Worm (Caenorhabditis elegans) whole organism, L3 larva: ENCODE data around the gene fut-1.

Source experiments
- daf-12 ChIP-seq: fragments of 150-350 bp; optimal IDR thresholded peaks from 2 replicates; lab custom pipeline; 2014; ENCODE audit warnings: missing biosample characterization, missing genetic modification reagents, missing genetic modification characterization
- fos-1 ChIP-seq: fragments of 150-350 bp; optimal IDR thresholded peaks from 2 replicates; lab custom pipeline; 2014; ENCODE audit warnings: missing biosample characterization, missing genetic modification characterization
- nhr-77 ChIP-seq: fragments of 150-350 bp; optimal IDR thresholded peaks from 2 replicates; lab custom pipeline; 2014; ENCODE audit warnings: missing biosample characterization, missing genetic modification characterization
- skn-1 ChIP-seq: fragments of 150-350 bp; optimal IDR thresholded peaks from 2 replicates; lab custom pipeline; 2014; ENCODE audit warnings: missing biosample characterization, missing genetic modification characterization

- TF ChIP-seq daf-12 (tag; lab: Kevin White, UChicago) (no peak), fos-1 (tag; lab: Kevin White, UChicago) (no peak), skn-1 (no peak), nhr-77 (tag; lab: Kevin White, UChicago) (no peak)
These were observed 24.1 kb upstream of the fut-1 start, which contains the start of gene sgn-1 for ce11 chrII:8783451-8783967.
